Worm (Caenorhabditis elegans) whole organism, L4 larva: ENCODE measurements around the gene piit-1.

Experiments used
- D1046.2 ChIP-seq: fragments of 200-800 bp; sonication (Bioruptor generic); IDR thresholded peaks from 2 replicates; pipeline ENCODE4 v1.3.6; 2022; ENCODE audit warnings: missing genetic modification characterization, missing compliant biosample characterization
- F26F4.8 ChIP-seq: fragments of 200-800 bp; sonication (Bioruptor generic); conservative IDR thresholded peaks from 2 replicates; pipeline ENCODE4 v1.3.6; 2022; ENCODE audit warnings: missing genetic modification characterization, missing compliant biosample characterization
- T26A8.4 ChIP-seq: fragments of 200-800 bp; sonication (Bioruptor generic); IDR thresholded peaks from 2 replicates; pipeline ENCODE4 v1.3.6; 2022; ENCODE audit warnings: missing genetic modification characterization, missing compliant biosample characterization
- Y48G9A.11 ChIP-seq: fragments of 200-800 bp; sonication (Bioruptor generic); IDR thresholded peaks from 2 replicates; pipeline ENCODE4 v1.3.6; 2022; ENCODE audit warnings: missing genetic modification reagents, missing genetic modification characterization, missing compliant biosample characterization
- Y5F2A.4 ChIP-seq: fragments of 200-800 bp; sonication (Bioruptor generic); optimal IDR thresholded peaks from 2 replicates; lab custom pipeline; 2018; ENCODE audit warnings: mild to moderate bottlenecking, missing genetic modification characterization, missing compliant biosample characterization
- Y75B8A.6 ChIP-seq: fragments of 200-800 bp; sonication (Bioruptor generic); IDR thresholded peaks from 2 replicates; pipeline ENCODE4 v1.3.6; 2022; ENCODE audit warnings: missing genetic modification reagents, missing genetic modification characterization, missing compliant biosample characterization
- ZK337.2 ChIP-seq: fragments of 200-800 bp; sonication (Bioruptor generic); IDR thresholded peaks from 2 replicates; pipeline ENCODE4 v1.3.6; 2022; ENCODE audit warnings: missing genetic modification reagents, missing genetic modification characterization, missing compliant biosample characterization
- aha-1 ChIP-seq: fragments of 150-350 bp; peaks from one replicate; lab custom pipeline; 2014; ENCODE audit warnings: missing biosample characterization, missing genetic modification characterization
- ama-1 ChIP-seq: fragments of 150-350 bp; optimal IDR thresholded peaks from 2 replicates; lab custom pipeline; 2014; ENCODE audit warnings: inconsistent platforms, mixed read lengths
- attf-4 ChIP-seq: sonication (generic microtip); optimal IDR thresholded peaks from 3 replicates; lab custom pipeline; 2017; ENCODE audit warnings: missing biosample characterization, missing genetic modification characterization
- ceh-20 ChIP-seq: fragments of 200-800 bp; sonication (Bioruptor generic); IDR thresholded peaks from 2 replicates; pipeline ENCODE4 v1.3.6; 2022; ENCODE audit warnings: missing genetic modification reagents, missing genetic modification characterization, missing compliant biosample characterization
- ceh-62 ChIP-seq: sonication (generic microtip); optimal IDR thresholded peaks from 2 replicates; lab custom pipeline; 2017; ENCODE audit warnings: missing biosample characterization, missing genetic modification characterization
- ctbp-1 ChIP-seq: fragments of 200-800 bp; sonication (Bioruptor generic); IDR thresholded peaks from 2 replicates; pipeline ENCODE4 v1.3.6; 2022; ENCODE audit warnings: missing genetic modification reagents, missing genetic modification characterization, missing compliant biosample characterization
- daf-16 ChIP-seq, 3 experiments: sonication (generic microtip); optimal IDR thresholded peaks; 2 replicates each; lab custom pipeline; 2016 to 2017; ENCODE audit warnings: missing genetic modification characterization in 3 of 3, missing genetic modification reagents in 3 of 3, mild to moderate bottlenecking in 2 of 3, missing compliant biosample characterization in 2 of 3, missing biosample characterization in 1 of 3, moderate library complexity in 1 of 3
- daf-19 ChIP-seq: fragments of 200-800 bp; sonication (Bioruptor generic); conservative IDR thresholded peaks from 2 replicates; pipeline ENCODE4 v1.3.6; 2022; ENCODE audit warnings: missing genetic modification characterization, missing compliant biosample characterization
- daf-8 ChIP-seq: fragments of 200-800 bp; sonication (Bioruptor generic); IDR thresholded peaks from 2 replicates; pipeline ENCODE4 v1.3.6; 2022; ENCODE audit warnings: missing genetic modification characterization, missing compliant biosample characterization
- dmd-6 ChIP-seq: fragments of 200-800 bp; sonication (Bioruptor generic); IDR thresholded peaks from 2 replicates; pipeline ENCODE4 v1.3.6; 2022; ENCODE audit warnings: missing genetic modification reagents, missing genetic modification characterization, missing compliant biosample characterization
- dmd-8 ChIP-seq: fragments of 200-800 bp; sonication (Bioruptor generic); IDR thresholded peaks from 2 replicates; pipeline ENCODE4 v1.3.6; 2022; ENCODE audit warnings: missing genetic modification characterization, missing compliant biosample characterization
- dve-1 ChIP-seq: sonication (generic microtip); optimal IDR thresholded peaks from 2 replicates; lab custom pipeline; 2017; ENCODE audit warnings: antibody characterized with exemption, mild to moderate bottlenecking, missing genetic modification characterization, missing compliant biosample characterization; ENCODE audit not compliant: insufficient read depth
- egl-43 ChIP-seq: fragments of 200-800 bp; sonication (Bioruptor generic); IDR thresholded peaks from 2 replicates; pipeline ENCODE4 v1.3.6; 2022; ENCODE audit warnings: missing genetic modification reagents, missing genetic modification characterization, missing compliant biosample characterization
- fos-1 ChIP-seq: fragments of 150-350 bp; optimal IDR thresholded peaks from 2 replicates; lab custom pipeline; 2014; ENCODE audit warnings: missing biosample characterization, missing genetic modification characterization
- gei-8 ChIP-seq: fragments of 200-800 bp; sonication (Bioruptor generic); optimal IDR thresholded peaks from 2 replicates; lab custom pipeline; 2018; ENCODE audit warnings: mild to moderate bottlenecking, missing genetic modification characterization, missing compliant biosample characterization
- hlh-11 ChIP-seq: fragments of 200-800 bp; sonication (Bioruptor generic); optimal IDR thresholded peaks from 2 replicates; lab custom pipeline; 2018; ENCODE audit warnings: mild to moderate bottlenecking, missing genetic modification characterization, missing compliant biosample characterization
- hlh-30 ChIP-seq: sonication (generic microtip); optimal IDR thresholded peaks from 2 replicates; lab custom pipeline; 2017; ENCODE audit warnings: antibody characterized with exemption, mild to moderate bottlenecking, missing genetic modification characterization, missing compliant biosample characterization; ENCODE audit not compliant: insufficient read depth
- lin-1 ChIP-seq: fragments of 200-800 bp; sonication (Bioruptor generic); IDR thresholded peaks from 2 replicates; pipeline ENCODE4 v1.3.6; 2022; ENCODE audit warnings: missing genetic modification reagents, missing genetic modification characterization, missing compliant biosample characterization
- lin-15B ChIP-seq: fragments of 150-350 bp; sonication (generic microtip); optimal IDR thresholded peaks from 3 replicates; lab custom pipeline; 2014; ENCODE audit warnings: missing biosample characterization, missing genetic modification characterization
- lin-29 ChIP-seq: fragments of 200-800 bp; sonication (Bioruptor generic); IDR thresholded peaks from 2 replicates; pipeline ENCODE4 v1.3.6; 2022; ENCODE audit warnings: missing genetic modification reagents, missing genetic modification characterization, missing compliant biosample characterization
- lin-38 ChIP-seq: fragments of 200-800 bp; sonication (Bioruptor generic); IDR thresholded peaks from 2 replicates; pipeline ENCODE4 v1.3.6; 2022; ENCODE audit warnings: missing genetic modification reagents, missing genetic modification characterization, missing compliant biosample characterization
- lin-39 ChIP-seq: fragments of 150-350 bp; optimal IDR thresholded peaks from 2 replicates; lab custom pipeline; 2014; ENCODE audit warnings: missing biosample characterization, missing genetic modification reagents, missing genetic modification characterization
- lir-3 ChIP-seq: sonication (generic microtip); optimal IDR thresholded peaks from 2 replicates; lab custom pipeline; 2016; ENCODE audit warnings: mild to moderate bottlenecking, missing genetic modification characterization, missing compliant biosample characterization
- madf-5 ChIP-seq, 2 experiments: fragments of 200-800 bp; sonication (Bioruptor generic); IDR thresholded peaks; 2 replicates each; pipeline ENCODE4 v1.3.6; 2022; ENCODE audit warnings: missing compliant biosample characterization in 2 of 2, missing genetic modification characterization in 2 of 2
- mes-2 ChIP-seq: sonication (generic microtip); optimal IDR thresholded peaks from 2 replicates; lab custom pipeline; 2016; ENCODE audit warnings: missing genotype, mild to moderate bottlenecking, missing genetic modification characterization, missing compliant biosample characterization; ENCODE audit not compliant: poor library complexity, severe bottlenecking
- nhr-10 ChIP-seq: fragments of 150-350 bp; optimal IDR thresholded peaks from 2 replicates; lab custom pipeline; 2014; ENCODE audit warnings: missing biosample characterization, missing genetic modification characterization
- nhr-102 ChIP-seq: sonication (generic microtip); optimal IDR thresholded peaks from 2 replicates; lab custom pipeline; 2016; ENCODE audit warnings: mild to moderate bottlenecking, missing genetic modification characterization, moderate library complexity, missing compliant biosample characterization
- nhr-237 ChIP-seq: sonication (generic microtip); optimal IDR thresholded peaks from 2 replicates; lab custom pipeline; 2017; ENCODE audit warnings: missing biosample characterization, missing genetic modification characterization
- nhr-25 ChIP-seq: sonication (generic microtip); optimal IDR thresholded peaks from 2 replicates; lab custom pipeline; 2017; ENCODE audit warnings: missing genetic modification characterization, mild to moderate bottlenecking, missing compliant biosample characterization, antibody characterized with exemption, moderate library complexity, borderline replicate concordance; ENCODE audit not compliant: insufficient read depth
- nhr-42 ChIP-seq: fragments of 200-800 bp; sonication (Bioruptor generic); IDR thresholded peaks from 2 replicates; pipeline ENCODE4 v1.3.6; 2022; ENCODE audit warnings: missing genetic modification characterization, missing compliant biosample characterization
- nhr-76 ChIP-seq: fragments of 150-350 bp; optimal IDR thresholded peaks from 2 replicates; lab custom pipeline; 2014; ENCODE audit warnings: missing biosample characterization, missing genetic modification characterization
- pha-4 ChIP-seq, 2 experiments: fragments of 150-350 bp in 1 of 2; fragments of 200-800 bp in 1 of 2; sonication (Bioruptor generic) in 1 of 2; IDR thresholded peaks in 1 of 2; optimal IDR thresholded peaks in 1 of 2; 2 replicates each; pipeline versions ENCODE4 v1.3.6 to Lab custom; 2014 to 2022; ENCODE audit warnings: missing genetic modification characterization in 2 of 2, missing genetic modification reagents in 2 of 2, missing biosample characterization in 1 of 2, missing compliant biosample characterization in 1 of 2
- php-3 ChIP-seq: fragments of 200-800 bp; sonication (Bioruptor generic); IDR thresholded peaks from 2 replicates; pipeline ENCODE4 v1.3.6; 2022; ENCODE audit warnings: missing genetic modification reagents, missing genetic modification characterization, missing compliant biosample characterization
- pqm-1 ChIP-seq: sonication (generic microtip); optimal IDR thresholded peaks from 2 replicates; lab custom pipeline; 2017; ENCODE audit warnings: missing biosample characterization, missing genetic modification characterization
- rbr-2 ChIP-seq: sonication (generic microtip); optimal IDR thresholded peaks from 2 replicates; lab custom pipeline; 2016; ENCODE audit warnings: missing genotype, missing genetic modification characterization, missing compliant biosample characterization
- spr-3 ChIP-seq: fragments of 200-800 bp; sonication (Bioruptor generic); optimal IDR thresholded peaks from 2 replicates; lab custom pipeline; 2018; ENCODE audit warnings: mild to moderate bottlenecking, missing genetic modification characterization, missing compliant biosample characterization
- tag-97 ChIP-seq: fragments of 200-800 bp; sonication (Bioruptor generic); IDR thresholded peaks from 2 replicates; pipeline ENCODE4 v1.3.6; 2022; ENCODE audit warnings: missing genetic modification characterization, missing compliant biosample characterization
- unc-130 ChIP-seq: sonication (generic microtip); optimal IDR thresholded peaks from 2 replicates; lab custom pipeline; 2016; ENCODE audit warnings: missing genetic modification reagents, missing genetic modification characterization, missing compliant biosample characterization
- unc-39 ChIP-seq: sonication (generic microtip); optimal IDR thresholded peaks from 2 replicates; lab custom pipeline; 2017; ENCODE audit warnings: missing biosample characterization, missing genetic modification characterization
- zfp-2 ChIP-seq: sonication (generic microtip); optimal IDR thresholded peaks from 2 replicates; lab custom pipeline; 2016; ENCODE audit warnings: mild to moderate bottlenecking, missing genetic modification characterization, missing compliant biosample characterization
- zip-11 ChIP-seq: fragments of 200-800 bp; sonication (Bioruptor generic); IDR thresholded peaks from 2 replicates; pipeline ENCODE4 v1.3.6; 2022; ENCODE audit warnings: missing genetic modification characterization, missing compliant biosample characterization
- zip-2 ChIP-seq: fragments of 150-350 bp; optimal IDR thresholded peaks from 2 replicates; lab custom pipeline; 2014; ENCODE audit warnings: missing biosample characterization, missing genetic modification characterization
- ztf-11 ChIP-seq: fragments of 150-350 bp; optimal IDR thresholded peaks from 2 replicates; lab custom pipeline; 2014; ENCODE audit warnings: missing biosample characterization, missing genetic modification characterization

Gene piit-1

DNA sequence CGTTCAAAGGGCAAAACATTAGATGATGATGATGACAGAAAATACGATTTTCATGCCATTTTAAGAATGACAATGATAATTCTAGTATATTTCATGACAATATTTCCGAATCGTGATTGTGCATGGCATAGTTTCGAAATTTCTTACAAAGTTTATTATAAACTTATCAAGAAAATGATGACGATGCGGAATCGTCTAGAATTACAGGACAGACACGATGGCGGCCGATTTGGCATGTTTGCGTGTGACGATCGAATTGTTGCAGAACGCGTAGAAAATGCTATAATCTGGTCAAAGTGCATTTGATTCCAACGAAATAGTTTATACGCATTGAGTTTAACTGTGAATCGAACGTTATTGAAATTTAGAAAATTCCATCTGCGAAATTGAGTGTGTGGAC is 39.3 kb upstream of the piit-1 start:
- TF ChIP-seq Y75B8A.6 (no peak), lin-29 (GFP tag; lab: Robert Waterston, UW) (no peak), spr-3 (no peak), gei-8 (GFP tag; lab: Kevin White, UChicago) (no peak), pha-4 (GFP tag; IDR thresholded peaks at IDR 0.05; lab: Robert Waterston, UW) (no peak), pha-4 (tag; optimal IDR thresholded peaks at IDR 0.05; lab: Kevin White, UChicago) (no peak), tag-97 (no peak), D1046.2 (GFP tag; lab: Robert Waterston, UW) (no peak), dve-1 (tag; lab: Kevin White, UChicago) (peak; percentile 18), zip-11 (GFP tag; lab: Robert Waterston, UW) (no peak), lin-15B (tag; lab: Kevin White, UChicago) (no peak), ceh-20 (GFP tag; lab: Robert Waterston, UW) (no peak), dmd-8 (no peak), nhr-10 (tag; lab: Kevin White, UChicago) (no peak), T26A8.4 (no peak), ceh-62 (tag; lab: Kevin White, UChicago) (no peak), F26F4.8 (GFP tag; lab: Robert Waterston, UW) (no peak), nhr-237 (no peak), unc-130 (GFP tag; lab: Kevin White, UChicago) (no peak), ztf-11 (no peak), hlh-30 (no peak), Y48G9A.11 (GFP tag; lab: Robert Waterston, UW) (no peak), attf-4 (tag; lab: Kevin White, UChicago) (no peak), nhr-76 (tag; lab: Kevin White, UChicago) (no peak), daf-8 (GFP tag; lab: Robert Waterston, UW) (no peak), mes-2 (tag; lab: Kevin White, UChicago) (no peak), daf-16 (GFP tag; optimal IDR thresholded peaks at IDR 0.05; lab: Kevin White, UChicago) (no peak), daf-16 (tag; optimal IDR thresholded peaks at IDR 0.05; lab: Kevin White, UChicago) (peak; percentile 34), rbr-2 (tag; lab: Kevin White, UChicago) (no peak), ZK337.2 (GFP tag; lab: Robert Waterston, UW) (no peak), lin-1 (GFP tag; lab: Robert Waterston, UW) (no peak), dmd-6 (GFP tag; lab: Robert Waterston, UW) (peak; percentile 49; the same call in 1 of the 2 replicates), aha-1 (tag; lab: Kevin White, UChicago) (peak; percentile 82), hlh-11 (tag; lab: Kevin White, UChicago) (peak; percentile 57), zip-2 (tag; lab: Kevin White, UChicago) (no peak), Y5F2A.4 (GFP tag; lab: Kevin White, UChicago) (no peak), fos-1 (tag; lab: Kevin White, UChicago) (no peak), ama-1 (lab: Kevin White, UChicago) (no peak), php-3 (no peak), nhr-102 (tag; lab: Kevin White, UChicago) (no peak)
- TF ChIP-seq, all 104 proteins: peak for 5

DNA sequence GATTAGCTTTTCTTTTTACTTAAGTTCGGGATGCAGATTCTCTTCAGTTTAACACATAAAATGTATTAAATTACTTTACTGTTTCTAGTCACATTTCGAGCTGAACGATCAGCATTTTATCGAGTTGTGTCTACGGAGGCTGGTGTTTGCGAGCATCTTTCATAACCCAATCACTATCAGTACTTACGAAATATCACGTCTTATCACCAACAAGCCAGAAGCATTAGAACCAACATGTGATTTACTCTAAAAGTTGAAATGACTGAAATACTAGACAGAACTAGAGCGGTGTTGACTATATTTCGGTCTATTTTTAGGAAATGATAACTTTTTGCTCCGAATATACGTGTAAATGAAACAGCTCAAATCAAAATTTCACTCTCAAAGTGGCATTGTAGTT is 38.5 kb upstream of the piit-1 start:
- TF ChIP-seq nhr-25 (tag; lab: Kevin White, UChicago) (no peak), daf-19 (no peak), lin-38 (GFP tag; lab: Robert Waterston, UW) (no peak), ceh-20 (GFP tag; lab: Robert Waterston, UW) (no peak), F26F4.8 (GFP tag; lab: Robert Waterston, UW) (no peak), fos-1 (tag; lab: Kevin White, UChicago) (no peak), ctbp-1 (GFP tag; lab: Robert Waterston, UW) (no peak), hlh-11 (tag; lab: Kevin White, UChicago) (peak; percentile 60), zip-11 (GFP tag; lab: Robert Waterston, UW) (no peak), mes-2 (tag; lab: Kevin White, UChicago) (peak; percentile 7), pqm-1 (tag; lab: Kevin White, UChicago) (peak; percentile 91), lin-39 (tag; lab: Kevin White, UChicago) (no peak), lin-15B (tag; lab: Kevin White, UChicago) (no peak), dmd-6 (GFP tag; lab: Robert Waterston, UW) (peak; percentile 81), unc-39 (tag; lab: Kevin White, UChicago) (no peak), php-3 (0 out of 2 replicates have a peak, but pooled peaks have one; percentile 51), ceh-62 (tag; lab: Kevin White, UChicago) (no peak), lir-3 (tag; lab: Kevin White, UChicago) (no peak), madf-5 (GFP tag; IDR thresholded peaks at IDR 0.05; lab: Robert Waterston, UW) (no peak), lin-1 (GFP tag; lab: Robert Waterston, UW) (no peak), egl-43 (no peak), nhr-42 (no peak), zfp-2 (tag; lab: Kevin White, UChicago) (no peak)
